Worm (Caenorhabditis elegans) whole organism, young adult: Measurements from ENCODE around the gene M110.3.
A peak's percentile ranks its signal among the peaks of the same experiment; 100 is the strongest.

Experiments used
- B0336.3 ChIP-seq: fragments of 200-800 bp; sonication (Bioruptor generic); IDR thresholded peaks from 2 replicates; pipeline ENCODE4 v1.3.6; 2022; ENCODE audit warnings: missing genetic modification characterization, missing compliant biosample characterization
- F39B2.1 ChIP-seq: fragments of 200-800 bp; sonication (Bioruptor generic); IDR thresholded peaks from 2 replicates; pipeline ENCODE4 v1.3.6; 2022; ENCODE audit warnings: missing genetic modification reagents, missing genetic modification characterization, missing compliant biosample characterization
- F57C9.4 ChIP-seq: sonication (generic microtip); optimal IDR thresholded peaks from 2 replicates; lab custom pipeline; 2017; ENCODE audit warnings: mild to moderate bottlenecking, missing genetic modification characterization, missing compliant biosample characterization
- T07F8.4 ChIP-seq: sonication (generic microtip); optimal IDR thresholded peaks from 2 replicates; lab custom pipeline; 2016; ENCODE audit warnings: mild to moderate bottlenecking, missing genetic modification characterization, moderate library complexity, missing compliant biosample characterization
- akir-1 ChIP-seq: fragments of 200-800 bp; sonication (Bioruptor generic); optimal IDR thresholded peaks from 2 replicates; lab custom pipeline; 2018; ENCODE audit warnings: mild to moderate bottlenecking, missing genetic modification characterization, moderate library complexity, missing compliant biosample characterization
- attf-3 ChIP-seq: fragments of 200-800 bp; sonication (Bioruptor generic); conservative IDR thresholded peaks from 2 replicates; pipeline ENCODE4 v1.3.6; 2022; ENCODE audit warnings: missing genetic modification reagents, missing genetic modification characterization, missing compliant biosample characterization
- attf-5 ChIP-seq: fragments of 200-800 bp; sonication (Bioruptor generic); optimal IDR thresholded peaks from 2 replicates; lab custom pipeline; 2018; ENCODE audit warnings: mild to moderate bottlenecking, missing genetic modification characterization, missing compliant biosample characterization
- ceh-40 ChIP-seq: fragments of 200-800 bp; sonication (Bioruptor generic); IDR thresholded peaks from 2 replicates; pipeline ENCODE4 v1.3.6; 2022; ENCODE audit warnings: missing genetic modification characterization, missing compliant biosample characterization
- die-1 ChIP-seq: sonication (generic microtip); optimal IDR thresholded peaks from 2 replicates; lab custom pipeline; 2016; ENCODE audit warnings: missing genotype, mild to moderate bottlenecking, missing genetic modification characterization, missing compliant biosample characterization
- dox-1 ChIP-seq: fragments of 200-800 bp; sonication (Bioruptor generic); IDR thresholded peaks from 2 replicates; pipeline ENCODE4 v1.3.6; 2022; ENCODE audit warnings: missing genetic modification reagents, missing genetic modification characterization, missing compliant biosample characterization
- ets-4 ChIP-seq: fragments of 200-800 bp; sonication (Bioruptor generic); optimal IDR thresholded peaks from 2 replicates; lab custom pipeline; 2018; ENCODE audit warnings: mild to moderate bottlenecking, missing genetic modification characterization, missing compliant biosample characterization
- hmg-20 ChIP-seq: fragments of 200-800 bp; sonication (Bioruptor generic); IDR thresholded peaks from 2 replicates; pipeline ENCODE4 v1.3.6; 2022; ENCODE audit warnings: missing genetic modification reagents, missing genetic modification characterization, missing compliant biosample characterization
- lin-54 ChIP-seq: fragments of 200-800 bp; sonication (Bioruptor generic); optimal IDR thresholded peaks from 2 replicates; lab custom pipeline; 2018; ENCODE audit warnings: mild to moderate bottlenecking, missing genetic modification characterization, missing compliant biosample characterization
- madf-10 ChIP-seq: sonication (generic microtip); optimal IDR thresholded peaks from 2 replicates; lab custom pipeline; 2016; ENCODE audit warnings: mild to moderate bottlenecking, missing genetic modification characterization, missing compliant biosample characterization
- madf-6 ChIP-seq: fragments of 200-800 bp; sonication (Bioruptor generic); IDR thresholded peaks from 2 replicates; pipeline ENCODE4 v1.3.6; 2022; ENCODE audit warnings: missing genetic modification reagents, missing genetic modification characterization, missing compliant biosample characterization
- mel-28 ChIP-seq: sonication (generic microtip); optimal IDR thresholded peaks from 2 replicates; lab custom pipeline; 2016; ENCODE audit warnings: borderline replicate concordance, mild to moderate bottlenecking, missing genetic modification characterization, missing compliant biosample characterization
- mes-4 ChIP-seq: sonication (generic microtip); optimal IDR thresholded peaks from 2 replicates; lab custom pipeline; 2016; ENCODE audit warnings: missing genotype, missing genetic modification characterization, missing compliant biosample characterization
- nhr-80 ChIP-seq: sonication (generic microtip); optimal IDR thresholded peaks from 2 replicates; lab custom pipeline; 2016; ENCODE audit warnings: missing genetic modification characterization, missing compliant biosample characterization
- snpc-1.3 ChIP-seq: sonication (generic microtip); optimal IDR thresholded peaks from 2 replicates; lab custom pipeline; 2017; ENCODE audit warnings: missing genetic modification characterization, mild to moderate bottlenecking, missing compliant biosample characterization, antibody characterized with exemption, moderate library complexity, missing genotype, missing genetic modification reagents; ENCODE audit not compliant: insufficient read depth
- snpc-3.4 ChIP-seq: sonication (generic microtip); optimal IDR thresholded peaks from 2 replicates; lab custom pipeline; 2017; ENCODE audit warnings: missing genetic modification characterization, mild to moderate bottlenecking, missing compliant biosample characterization, antibody characterized with exemption, moderate library complexity, missing genotype, missing genetic modification reagents
- snpc-4 ChIP-seq, 5 experiments: fragments of 150-350 bp in 1 of 5; sonication (generic microtip) in 4 of 5; optimal IDR thresholded peaks; 2 replicates each; lab custom pipeline; 2014 to 2018; ENCODE audit warnings: missing genetic modification characterization in 5 of 5, missing biosample characterization in 3 of 5, antibody characterized with exemption in 2 of 5, mild to moderate bottlenecking in 2 of 5, missing compliant biosample characterization in 2 of 5, missing genotype in 2 of 5, moderate library complexity in 2 of 5, missing genetic modification reagents in 1 of 5
- tbp1 ChIP-seq: fragments of 200-800 bp; sonication (Bioruptor generic); optimal IDR thresholded peaks from 2 replicates; lab custom pipeline; 2018; ENCODE audit warnings: mild to moderate bottlenecking, missing genetic modification characterization, missing compliant biosample characterization
- tbx-9 ChIP-seq: sonication (generic microtip); optimal IDR thresholded peaks from 2 replicates; lab custom pipeline; 2016; ENCODE audit warnings: borderline replicate concordance, missing genetic modification characterization, inconsistent platforms, missing compliant biosample characterization
- unc-130 ChIP-seq: sonication (generic microtip); optimal IDR thresholded peaks from 2 replicates; lab custom pipeline; 2016; ENCODE audit warnings: missing genetic modification reagents, missing genetic modification characterization, missing compliant biosample characterization
- unc-62 ChIP-seq: fragments of 150-350 bp; optimal IDR thresholded peaks from 2 replicates; lab custom pipeline; 2014; ENCODE audit warnings: missing biosample characterization, missing genetic modification reagents, missing genetic modification characterization
- xnd-1 ChIP-seq: sonication (generic microtip); optimal IDR thresholded peaks from 2 replicates; lab custom pipeline; 2016; ENCODE audit warnings: missing genotype, missing genetic modification reagents, missing genetic modification characterization, missing compliant biosample characterization
- zfh-2 ChIP-seq: fragments of 200-800 bp; sonication (Bioruptor generic); conservative IDR thresholded peaks from 2 replicates; pipeline ENCODE4 v1.3.6; 2022; ENCODE audit warnings: missing genetic modification reagents, missing genetic modification characterization, missing compliant biosample characterization
- ztf-18 ChIP-seq: sonication (generic microtip); optimal IDR thresholded peaks from 2 replicates; lab custom pipeline; 2016; ENCODE audit warnings: missing genotype, mild to moderate bottlenecking, missing genetic modification characterization, missing compliant biosample characterization
- ztf-25 ChIP-seq: fragments of 200-800 bp; sonication (Bioruptor generic); IDR thresholded peaks from 2 replicates; pipeline ENCODE4 v1.3.6; 2022; ENCODE audit warnings: missing genetic modification reagents, missing genetic modification characterization, missing compliant biosample characterization
- ztf-28 ChIP-seq: fragments of 200-800 bp; sonication (Bioruptor generic); IDR thresholded peaks from 2 replicates; pipeline ENCODE4 v1.3.6; 2022; ENCODE audit warnings: missing genetic modification reagents, missing genetic modification characterization, missing compliant biosample characterization

M110.3 gene

DNA sequence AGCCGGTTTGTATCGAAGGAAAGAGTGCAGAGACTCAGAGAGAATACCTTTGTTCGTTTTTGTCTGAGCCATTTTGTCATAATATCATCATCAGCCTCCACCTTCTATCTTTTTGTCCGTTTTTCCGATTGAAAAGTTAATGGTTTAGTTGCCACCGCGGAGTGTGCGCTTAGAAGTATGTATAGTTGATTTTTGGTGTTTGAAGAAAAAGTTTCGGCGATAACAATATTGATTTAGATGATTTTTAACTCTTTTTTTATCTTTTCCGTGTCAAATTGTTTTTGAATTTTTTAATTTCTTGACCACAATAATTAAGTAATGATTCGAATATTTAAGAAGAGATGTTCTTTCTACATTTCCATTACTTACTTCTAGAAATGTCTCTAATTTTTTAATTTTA is 10.8 kb downstream of the M110.3 start:
- TF ChIP-seq T07F8.4 (tag; lab: Kevin White, UChicago) (no peak), nhr-80 (peak; percentile 48)
- TF ChIP-seq, all 124 proteins: peak for 1

DNA sequence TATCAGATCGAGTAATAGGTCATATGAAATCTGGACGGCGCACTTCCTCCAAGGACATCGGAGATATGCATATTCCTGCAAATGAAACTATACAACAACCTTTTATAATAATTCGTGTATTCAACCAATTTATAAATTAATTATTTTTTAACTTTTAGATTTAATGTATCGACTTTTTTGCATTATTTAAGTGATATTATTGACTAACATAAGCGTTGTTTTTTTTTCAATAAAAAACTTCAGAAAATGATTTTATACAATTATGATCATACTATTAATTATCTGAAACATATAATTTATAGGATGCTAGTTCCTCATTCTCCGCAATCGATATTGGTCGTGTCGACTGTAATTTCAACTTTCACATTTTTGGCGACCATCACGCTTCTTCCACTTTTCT is 12.4 kb downstream of the M110.3 start, which contains the start of gene col-76:
Gene col-76 (plus strand): TSS at position 301 of the 400 bp plus-strand sequence.
- TF ChIP-seq nhr-80 (no peak), attf-3 (GFP tag; lab: Robert Waterston, UW) (no peak), ets-4 (GFP tag; lab: Kevin White, UChicago) (no peak), xnd-1 (tag; lab: Kevin White, UChicago) (no peak), snpc-1.3 (tag; lab: Kevin White, UChicago) (no peak), hmg-20 (GFP tag; lab: Robert Waterston, UW) (no peak)

DNA sequence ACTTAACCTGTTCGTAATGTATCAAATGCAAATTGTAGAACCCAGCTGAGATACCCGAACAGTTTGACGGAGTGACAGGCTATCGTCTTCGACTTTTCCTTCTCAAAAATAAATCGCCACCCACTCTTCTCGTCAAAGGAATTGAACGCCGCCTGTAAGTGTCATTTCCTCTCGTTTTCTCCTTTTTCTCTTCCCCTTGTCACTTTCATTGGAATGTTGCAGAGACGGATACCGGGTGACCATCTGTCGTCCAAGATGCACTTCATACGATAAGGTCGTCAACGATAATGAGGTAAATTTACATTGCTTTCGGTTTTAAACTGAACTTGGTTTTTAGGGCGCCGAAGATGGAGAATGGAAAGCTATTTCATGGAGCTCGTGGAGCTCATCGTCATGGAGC is 16.6 kb downstream of the M110.3 start:
- no peak for TF ChIP-seq ztf-28 (GFP tag; lab: Robert Waterston, UW)
- TF ChIP-seq ztf-18 (tag; lab: Kevin White, UChicago): no peak
- TF ChIP-seq snpc-4 (GFP tag; optimal IDR thresholded peaks at IDR 0.05; lab: Kevin White, UChicago): no peak
- no peak for TF ChIP-seq snpc-4 (tag; optimal IDR thresholded peaks at IDR 0.05; lab: Kevin White, UChicago)
- no peak for TF ChIP-seq mel-28 (tag; lab: Kevin White, UChicago)
- TF ChIP-seq ceh-40 (GFP tag; lab: Robert Waterston, UW): no peak
- no peak for TF ChIP-seq akir-1 (GFP tag; lab: Kevin White, UChicago)
- no peak for TF ChIP-seq dox-1 (GFP tag; lab: Robert Waterston, UW)
- no peak for TF ChIP-seq lin-54 (GFP tag; lab: Kevin White, UChicago)
- TF ChIP-seq zfh-2 (GFP tag; lab: Robert Waterston, UW): no peak
- no peak for TF ChIP-seq ztf-25 (GFP tag; lab: Robert Waterston, UW)
- no peak for TF ChIP-seq die-1 (tag; lab: Kevin White, UChicago)
- TF ChIP-seq tbp1 (GFP tag; lab: Kevin White, UChicago): no peak
- no peak for TF ChIP-seq tbx-9 (tag; lab: Kevin White, UChicago)

DNA sequence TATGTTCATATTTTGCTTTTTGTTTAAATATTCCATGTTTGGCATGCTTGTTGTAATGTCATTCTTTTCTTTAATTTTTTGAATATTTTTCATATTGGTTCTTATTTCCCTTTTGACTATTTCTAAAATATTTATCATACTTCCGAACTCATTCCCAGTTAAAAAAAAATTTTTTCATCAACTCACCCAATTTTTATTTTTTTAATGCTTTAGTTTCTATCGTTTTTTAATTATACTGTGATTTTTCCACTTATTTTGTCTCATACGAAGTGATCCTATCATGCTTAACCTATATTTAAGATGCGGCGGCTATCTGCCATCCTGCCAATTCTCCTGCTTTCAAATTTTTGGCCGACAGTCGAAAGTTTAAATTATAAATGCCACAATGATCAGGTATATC is 17.9 kb downstream of the M110.3 start, which contains the start of gene qua-1:
Gene qua-1 (plus strand): TSS at position 301 of the 400 bp plus-strand sequence.
- TF ChIP-seq F57C9.4 (tag; lab: Kevin White, UChicago) (no peak), unc-130 (GFP tag; lab: Kevin White, UChicago) (no peak), ets-4 (GFP tag; lab: Kevin White, UChicago) (no peak), madf-6 (GFP tag; lab: Robert Waterston, UW) (no peak), ztf-28 (GFP tag; lab: Robert Waterston, UW) (no peak), tbp1 (GFP tag; lab: Kevin White, UChicago) (no peak), attf-5 (GFP tag; lab: Kevin White, UChicago) (no peak), mes-4 (tag; lab: Kevin White, UChicago) (no peak), F39B2.1 (GFP tag; lab: Robert Waterston, UW) (no peak)

DNA sequence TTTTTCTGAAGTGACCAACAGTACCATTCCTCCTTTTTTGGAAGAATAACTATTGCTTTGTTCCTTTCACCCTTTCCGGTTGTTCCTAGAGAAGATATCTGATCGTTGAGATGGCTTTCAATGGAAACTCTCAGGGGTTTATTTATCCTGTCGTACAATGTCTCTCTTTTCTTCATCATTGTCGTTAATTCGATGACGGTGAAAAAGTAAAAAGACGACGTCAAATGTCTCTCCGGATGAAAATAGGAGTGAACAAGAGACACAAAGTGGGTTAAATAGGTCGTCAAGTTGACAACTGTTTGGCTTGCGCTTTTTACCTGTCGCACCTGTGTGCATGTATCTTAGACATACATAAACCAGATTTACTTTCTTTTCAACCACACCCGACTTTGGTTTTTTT is 22.5 kb downstream of the M110.3 start:
- TF ChIP-seq B0336.3 (GFP tag; lab: Robert Waterston, UW): no peak
- no peak for TF ChIP-seq ztf-25 (GFP tag; lab: Robert Waterston, UW)
- TF ChIP-seq snpc-3.4 (tag; lab: Kevin White, UChicago): no peak

DNA sequence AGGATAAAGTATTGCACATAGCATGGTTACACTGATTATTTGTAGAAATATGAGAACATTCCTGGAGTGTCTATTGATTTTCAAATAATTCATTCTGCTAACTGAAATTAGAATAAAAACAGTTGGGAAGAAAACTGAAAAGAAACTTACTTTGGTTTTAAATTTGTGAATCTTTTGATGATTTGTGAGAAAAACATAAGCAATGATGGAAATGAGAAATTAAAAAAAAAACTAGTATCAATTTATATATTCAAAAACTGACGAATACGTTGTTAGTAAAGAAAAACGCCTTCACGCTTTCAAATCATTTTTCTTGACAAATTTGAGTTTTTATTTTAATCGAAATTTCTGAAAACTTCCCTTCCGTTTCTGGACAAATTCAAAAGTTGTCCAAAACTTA is 23.3 kb downstream of the M110.3 start, which contains the start of gene T05C12.9:
Gene T05C12.9 (minus strand): TSS at position 101 of the 400 bp plus-strand sequence.
- no peak for TF ChIP-seq madf-10 (tag; lab: Kevin White, UChicago)
- no peak for TF ChIP-seq unc-62 (GFP tag; lab: Kevin White, UChicago)
- TF ChIP-seq, all 124 proteins: peak for 0
